Worm (Caenorhabditis elegans): ENCODE measurements around the gene T09D3.8.

DNA sequence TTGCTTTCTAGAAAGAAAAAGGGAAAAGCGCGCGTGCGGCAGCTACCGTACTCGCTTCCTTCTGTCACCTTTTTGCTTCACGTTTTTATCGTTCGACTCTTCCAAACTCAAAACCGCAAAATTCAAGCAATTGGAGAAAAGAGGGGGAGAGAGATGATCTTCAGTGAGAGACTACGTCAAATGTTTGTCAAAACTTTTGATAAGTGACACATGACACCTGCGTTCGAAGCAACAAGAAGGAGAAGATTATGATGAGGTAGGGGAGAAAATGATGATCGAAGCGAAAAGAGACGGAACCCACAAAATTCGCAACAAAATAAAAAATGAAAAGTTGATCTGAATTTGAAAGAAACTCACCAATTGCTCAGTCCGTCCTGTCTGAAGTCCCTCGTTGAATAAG is 46.6 kb upstream of the T09D3.8 start:
- TF ChIP-seq lin-39 (tag; optimal IDR thresholded peaks at IDR 0.05), result no peak
- TF ChIP-seq ama-1 (optimal IDR thresholded peaks at IDR 0.05), result no peak
- no peak for TF ChIP-seq fkh-10 (GFP tag; optimal IDR thresholded peaks at IDR 0.05)
- no peak for TF ChIP-seq snpc-4 (tag; optimal IDR thresholded peaks at IDR 0.05)
- no peak for TF ChIP-seq lin-15B (tag; optimal IDR thresholded peaks at IDR 0.05)
- TF ChIP-seq aly-2 (tag; optimal IDR thresholded peaks at IDR 0.05), result no peak
